Fruit fly (Drosophila melanogaster): ENCODE results near the gene CG17258.
A peak's percentile ranks its signal among the peaks of the same experiment; 100 is the strongest.

Gene CG17258

dm6 chr2L:3022986-3023385 is 12.2 kb downstream of the CG17258 start, which contains the start of the genes alpha4GT1 and Prp40 (continued):
- TF ChIP-seq sc (optimal IDR thresholded peaks at IDR 0.05) (no peak), sc (GFP tag; optimal IDR thresholded peaks at IDR 0.05) (no peak), Sox100B (GFP tag; optimal IDR thresholded peaks at IDR 0.05) (no peak), CG12744 (GFP tag; optimal IDR thresholded peaks at IDR 0.05) (no peak), CG12071 (GFP tag; optimal IDR thresholded peaks at IDR 0.05) (no peak), kay (GFP tag; optimal IDR thresholded peaks at IDR 0.05) (no peak), ssp (GFP tag; IDR thresholded peaks at IDR 0.05) (no peak), CG9437 (GFP tag; optimal IDR thresholded peaks at IDR 0.05) (no peak), Lim3 (GFP tag; IDR thresholded peaks at IDR 0.05) (no peak), lab (GFP tag; optimal IDR thresholded peaks at IDR 0.05) (no peak), bcd (GFP tag; optimal IDR thresholded peaks at IDR 0.05) (no peak), CG9727 (GFP tag; optimal IDR thresholded peaks at IDR 0.05) (no peak), lbe (GFP tag; optimal IDR thresholded peaks at IDR 0.05) (no peak), eyg (GFP tag; optimal IDR thresholded peaks at IDR 0.05) (no peak), CG7372 (GFP tag; IDR thresholded peaks at IDR 0.05) (no peak), CG2129 (GFP tag; IDR thresholded peaks at IDR 0.05; ENCODE audit: partially characterized antibody) (0 out of 2 replicates have a peak, but pooled peaks have one; percentile 16), Hey (tag; optimal IDR thresholded peaks at IDR 0.05) (no peak), pita (GFP tag; optimal IDR thresholded peaks at IDR 0.05) (no peak), abd-A (tag; optimal IDR thresholded peaks at IDR 0.05) (no peak), CG2116 (GFP tag; optimal IDR thresholded peaks at IDR 0.05) (peak; percentile 75), Nf-YB (GFP tag; optimal IDR thresholded peaks at IDR 0.05) (no peak), Stat92E (GFP tag; optimal IDR thresholded peaks at IDR 0.05) (no peak), jing (GFP tag; optimal IDR thresholded peaks at IDR 0.05) (no peak), maf-S (GFP tag; optimal IDR thresholded peaks at IDR 0.05) (no peak), Dll (GFP tag; IDR thresholded peaks at IDR 0.05; ENCODE audit: partially characterized antibody) (peak; percentile 79), gcm (GFP tag; optimal IDR thresholded peaks at IDR 0.05) (no peak), CG13894 (tag; optimal IDR thresholded peaks at IDR 0.05) (no peak), pfk (GFP tag; optimal IDR thresholded peaks at IDR 0.05) (peak; percentile 39), sim (GFP tag; IDR thresholded peaks at IDR 0.05) (no peak), gem (tag; optimal IDR thresholded peaks at IDR 0.05) (no peak), CG12769 (tag; optimal IDR thresholded peaks at IDR 0.05) (no peak), Chrac-16 (GFP tag; optimal IDR thresholded peaks at IDR 0.05) (no peak), CG4820 (GFP tag; optimal IDR thresholded peaks at IDR 0.05) (no peak), CG16863 (GFP tag; optimal IDR thresholded peaks at IDR 0.05) (no peak), dimm (GFP tag; IDR thresholded peaks at IDR 0.05) (no peak), grn (GFP tag; optimal IDR thresholded peaks at IDR 0.05) (no peak), CG12942 (GFP tag; optimal IDR thresholded peaks at IDR 0.05) (no peak), Vsx1 (GFP tag; optimal IDR thresholded peaks at IDR 0.05) (no peak), CTCF (GFP tag; optimal IDR thresholded peaks at IDR 0.05) (no peak), Bdp1 (GFP tag; optimal IDR thresholded peaks at IDR 0.05) (no peak), CG3163 (GFP tag; optimal IDR thresholded peaks at IDR 0.05) (no peak), ttk (GFP tag; IDR thresholded peaks at IDR 0.05) (no peak), Doc3 (GFP tag; IDR thresholded peaks at IDR 0.05; ENCODE audit: partially characterized antibody) (peak; percentile 64; the same call in 2 of the 3 replicates), CG4707 (GFP tag; optimal IDR thresholded peaks at IDR 0.05) (no peak), CG13287 (GFP tag; IDR thresholded peaks at IDR 0.05; ENCODE audit: partially characterized antibody) (peak; percentile 87), p53 (GFP tag; optimal IDR thresholded peaks at IDR 0.05) (no peak), CG14860 (GFP tag; IDR thresholded peaks at IDR 0.05; ENCODE audit: partially characterized antibody) (peak; percentile 80), CG31365 (tag; optimal IDR thresholded peaks at IDR 0.05) (no peak), oc (tag; optimal IDR thresholded peaks at IDR 0.05) (no peak), D19A (tag; optimal IDR thresholded peaks at IDR 0.05) (no peak), bowl (GFP tag; IDR thresholded peaks at IDR 0.05) (no peak), ken (GFP tag; IDR thresholded peaks at IDR 0.05) (no peak)
